Worm (Caenorhabditis elegans) whole organism, L1 larva: ENCODE data around the gene F45E12.6.

Experiments used
- C04F5.9 ChIP-seq: sonication (generic microtip); optimal IDR thresholded peaks from 2 replicates; lab custom pipeline; 2016; ENCODE audit warnings: missing genetic modification characterization, missing compliant biosample characterization
- aha-1 ChIP-seq: fragments of 150-350 bp; optimal IDR thresholded peaks from 2 replicates; lab custom pipeline; 2014; ENCODE audit warnings: missing biosample characterization, missing genetic modification characterization
- blmp-1 ChIP-seq: fragments of 150-350 bp; optimal IDR thresholded peaks from 2 replicates; lab custom pipeline; 2014; ENCODE audit warnings: missing biosample characterization, missing genetic modification characterization
- ceh-82 ChIP-seq, 3 experiments: fragments of 150-350 bp in 1 of 3; sonication (generic microtip) in 2 of 3; optimal IDR thresholded peaks; 2 replicates each; lab custom pipeline; 2014 to 2017; ENCODE audit warnings: missing biosample characterization in 3 of 3, missing genetic modification characterization in 3 of 3
- efl-1 ChIP-seq, 4 experiments: fragments of 150-350 bp; optimal IDR thresholded peaks in 3 of 4; peaks in 1 of 4; 1 replicate in 1 of 4; 2 replicates in 3 of 4; lab custom pipeline; 2014; ENCODE audit warnings: missing biosample characterization in 2 of 4, missing genetic modification characterization in 2 of 4, missing genetic modification reagents in 2 of 4
- elt-2 ChIP-seq: sonication (generic microtip); optimal IDR thresholded peaks from 2 replicates; lab custom pipeline; 2016; ENCODE audit warnings: missing genetic modification characterization, mild to moderate bottlenecking, inconsistent platforms, missing compliant biosample characterization, missing genetic modification reagents
- ets-5 ChIP-seq: fragments of 200-800 bp; sonication (Bioruptor generic); IDR thresholded peaks from 2 replicates; pipeline ENCODE4 v1.3.6; 2022; ENCODE audit warnings: missing genetic modification characterization, missing compliant biosample characterization
- fos-1 ChIP-seq: fragments of 150-350 bp; optimal IDR thresholded peaks from 2 replicates; lab custom pipeline; 2014; ENCODE audit warnings: missing biosample characterization, missing genetic modification characterization
- grh-1 ChIP-seq: fragments of 200-800 bp; sonication (Bioruptor generic); IDR thresholded peaks from 2 replicates; pipeline ENCODE4 v1.3.6; 2022; ENCODE audit warnings: missing genetic modification reagents, missing genetic modification characterization, missing compliant biosample characterization
- hlh-17 ChIP-seq: fragments of 200-800 bp; sonication (Bioruptor generic); optimal IDR thresholded peaks from 2 replicates; lab custom pipeline; 2018; ENCODE audit warnings: missing genetic modification characterization, mild to moderate bottlenecking, missing compliant biosample characterization, moderate library complexity, borderline replicate concordance
- isw-1 ChIP-seq: fragments of 200-800 bp; sonication (Bioruptor generic); IDR thresholded peaks from 2 replicates; pipeline ENCODE4 v1.3.6; 2022; ENCODE audit warnings: missing genetic modification characterization, missing compliant biosample characterization
- jun-1 ChIP-seq: fragments of 150-350 bp; optimal IDR thresholded peaks from 2 replicates; lab custom pipeline; 2014; ENCODE audit warnings: missing biosample characterization, missing genetic modification reagents, missing genetic modification characterization
- lin-15B ChIP-seq: fragments of 150-350 bp; sonication (generic microtip); optimal IDR thresholded peaks from 3 replicates; lab custom pipeline; 2014; ENCODE audit warnings: missing biosample characterization, missing genetic modification characterization
- lin-35 ChIP-seq, 2 experiments: fragments of 150-350 bp; optimal IDR thresholded peaks; 2 replicates each; lab custom pipeline; 2014; ENCODE audit warnings: missing biosample characterization in 2 of 2, missing genetic modification characterization in 2 of 2, missing genetic modification reagents in 2 of 2
- mdl-1 ChIP-seq, 2 experiments: fragments of 150-350 bp; optimal IDR thresholded peaks; 2 replicates each; lab custom pipeline; 2014 to 2017; ENCODE audit warnings: missing biosample characterization in 2 of 2, missing genetic modification characterization in 2 of 2, inconsistent platforms in 1 of 2
- mep-1 ChIP-seq: fragments of 150-350 bp; optimal IDR thresholded peaks from 2 replicates; lab custom pipeline; 2014; ENCODE audit warnings: missing biosample characterization, missing genetic modification characterization
- nhr-19 ChIP-seq: fragments of 200-800 bp; sonication (Bioruptor generic); conservative IDR thresholded peaks from 2 replicates; pipeline ENCODE4 v1.3.6; 2022; ENCODE audit warnings: missing genetic modification characterization, missing compliant biosample characterization
- nhr-20 ChIP-seq: sonication (generic microtip); optimal IDR thresholded peaks from 2 replicates; lab custom pipeline; 2016; ENCODE audit warnings: mild to moderate bottlenecking, missing genetic modification characterization, missing compliant biosample characterization
- nhr-237 ChIP-seq: fragments of 150-350 bp; optimal IDR thresholded peaks from 2 replicates; lab custom pipeline; 2014; ENCODE audit warnings: missing biosample characterization, missing genetic modification characterization
- nhr-71 ChIP-seq: sonication (generic microtip); optimal IDR thresholded peaks from 2 replicates; lab custom pipeline; 2016; ENCODE audit warnings: mild to moderate bottlenecking, missing genetic modification characterization, moderate library complexity, missing compliant biosample characterization
- nhr-90 ChIP-seq: sonication (generic microtip); optimal IDR thresholded peaks from 2 replicates; lab custom pipeline; 2016; ENCODE audit warnings: mild to moderate bottlenecking, missing genetic modification characterization, missing compliant biosample characterization; ENCODE audit not compliant: poor library complexity
- pax-3 ChIP-seq: fragments of 200-800 bp; sonication (Bioruptor generic); optimal IDR thresholded peaks from 2 replicates; lab custom pipeline; 2018; ENCODE audit warnings: mild to moderate bottlenecking, missing genetic modification characterization, moderate library complexity, missing compliant biosample characterization
- skn-1 ChIP-seq: fragments of 150-350 bp; optimal IDR thresholded peaks from 2 replicates; lab custom pipeline; 2014; ENCODE audit warnings: missing biosample characterization, missing genetic modification characterization
- snpc-4 ChIP-seq: fragments of 150-350 bp; optimal IDR thresholded peaks from 2 replicates; lab custom pipeline; 2014; ENCODE audit warnings: missing biosample characterization, missing genetic modification characterization
- sptf-1 ChIP-seq: fragments of 150-350 bp; optimal IDR thresholded peaks from 2 replicates; lab custom pipeline; 2014; ENCODE audit warnings: missing biosample characterization, missing genetic modification characterization
- unc-130 ChIP-seq: fragments of 150-350 bp; optimal IDR thresholded peaks from 2 replicates; lab custom pipeline; 2017; ENCODE audit warnings: missing biosample characterization, missing genetic modification characterization, inconsistent platforms
- unc-62 ChIP-seq: fragments of 150-350 bp; optimal IDR thresholded peaks from 2 replicates; lab custom pipeline; 2014; ENCODE audit warnings: missing biosample characterization, missing genetic modification reagents, missing genetic modification characterization
- ztf-4 ChIP-seq: fragments of 150-350 bp; optimal IDR thresholded peaks from 2 replicates; lab custom pipeline; 2014; ENCODE audit warnings: missing biosample characterization, missing genetic modification characterization

Gene F45E12.6

DNA sequence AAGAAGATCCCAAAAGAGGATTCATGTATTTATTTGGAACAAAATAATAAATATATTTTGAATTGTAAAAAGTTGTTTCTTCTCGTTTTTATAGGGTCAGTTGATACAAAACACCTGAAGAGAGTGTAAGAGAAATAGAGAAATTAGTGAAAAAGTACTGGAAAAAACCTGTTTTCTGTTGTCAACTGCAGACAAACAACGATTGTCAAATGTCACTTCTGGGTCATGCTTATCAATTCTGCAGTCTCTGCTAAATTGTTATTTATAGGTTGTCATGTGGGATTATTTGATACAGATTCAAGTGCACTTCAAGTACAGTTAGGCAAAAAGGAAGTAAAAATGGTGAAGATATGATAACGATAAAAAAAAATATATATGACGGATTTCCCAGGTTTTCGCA is 41.5 kb downstream of the F45E12.6 start (continued):
- no peak for TF ChIP-seq unc-62
- no peak; the same call in 1 of the 2 replicates for TF ChIP-seq nhr-19
- no peak for TF ChIP-seq aha-1
- no peak for TF ChIP-seq skn-1
- TF ChIP-seq isw-1 (GFP tag; lab: Robert Waterston, UW), result no peak
- peak; percentile 6 for TF ChIP-seq nhr-90 (tag; lab: Kevin White, UChicago)
- TF ChIP-seq pax-3 (tag; lab: Kevin White, UChicago), result no peak
- TF ChIP-seq, all 84 proteins: peak for 14

DNA sequence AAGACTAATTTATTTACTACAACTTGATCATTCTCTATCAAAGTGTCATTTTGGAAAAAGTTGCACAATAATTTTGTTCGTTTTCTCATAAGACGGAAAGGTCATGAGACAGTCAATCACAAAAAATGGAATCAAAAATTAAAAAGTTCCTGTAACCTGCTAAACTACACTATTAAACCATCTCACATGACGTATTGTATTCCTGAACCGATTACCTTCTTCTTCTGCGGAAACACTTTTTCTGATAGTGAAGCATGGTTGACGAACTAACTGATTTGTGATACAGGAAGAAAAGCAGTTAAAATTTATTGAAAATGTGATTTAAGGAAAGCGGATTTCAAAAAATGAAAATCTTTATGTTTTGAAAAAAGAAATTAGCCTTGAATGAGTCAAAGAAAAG is 44.2 kb downstream of the F45E12.6 start:
- TF ChIP-seq nhr-20 (tag; lab: Kevin White, UChicago), result peak; percentile 17
- peak; percentile 43 for TF ChIP-seq elt-2
- TF ChIP-seq sptf-1 (tag; lab: Kevin White, UChicago), result no peak

DNA sequence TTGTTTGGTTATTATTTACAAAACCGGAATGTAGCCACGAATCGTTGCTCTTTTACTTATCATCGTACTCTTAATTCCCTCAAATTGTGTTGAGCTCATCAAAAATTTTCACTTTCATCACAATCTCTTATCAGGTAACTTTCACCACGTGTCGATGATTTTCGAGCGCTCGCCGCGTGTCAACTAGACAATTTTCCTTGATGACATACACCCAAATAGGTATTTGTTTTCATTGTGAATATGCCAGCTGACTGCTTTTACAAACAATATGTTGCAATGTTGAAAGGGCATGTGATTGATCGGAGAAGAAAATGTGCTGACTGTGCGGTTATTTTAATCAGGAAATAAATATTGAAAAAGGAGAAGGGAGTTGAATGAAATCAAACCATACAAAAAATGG is 49.3 kb downstream of the F45E12.6 start:
- TF ChIP-seq fos-1 (tag; lab: Kevin White, UChicago), result no peak
- peak; percentile 35 for TF ChIP-seq nhr-90 (tag; lab: Kevin White, UChicago)
- no peak for TF ChIP-seq nhr-19
- peak; percentile 32 for TF ChIP-seq nhr-71
- TF ChIP-seq blmp-1 (tag; lab: Kevin White, UChicago), result peak; percentile 42
- TF ChIP-seq nhr-237 (tag; lab: Kevin White, UChicago), result no peak
- no peak for TF ChIP-seq ztf-4 (tag; lab: Kevin White, UChicago)
- TF ChIP-seq nhr-20 (tag; lab: Kevin White, UChicago), result peak; percentile 68
- TF ChIP-seq C04F5.9 (tag; lab: Kevin White, UChicago), result no peak
- TF ChIP-seq grh-1, result no peak
- TF ChIP-seq snpc-4 (tag; lab: Kevin White, UChicago), result no peak
- no peak for TF ChIP-seq unc-130 (tag; lab: Kevin White, UChicago)
- peak in 1 of 2 experiments; percentile 61 for TF ChIP-seq mdl-1 (tag; optimal IDR thresholded peaks at IDR 0.05; lab: Kevin White, UChicago)
- peak; percentile 96 for TF ChIP-seq elt-2
- TF ChIP-seq jun-1 (tag; lab: Kevin White, UChicago), result peak; percentile 55
- no peak for TF ChIP-seq hlh-17
- no peak for TF ChIP-seq efl-1 (optimal IDR thresholded peaks at IDR 0.05; lab: Kevin White, UChicago)
- peak in 1 of 2 experiments; percentile 41 for TF ChIP-seq efl-1 (GFP tag; optimal IDR thresholded peaks at IDR 0.05 in 1 of 2; lab: Kevin White, UChicago)
- TF ChIP-seq ceh-82 (tag; optimal IDR thresholded peaks at IDR 0.05; lab: Kevin White, UChicago), result no peak
- TF ChIP-seq ets-5, result no peak
- no peak for TF ChIP-seq lin-15B (tag; lab: Kevin White, UChicago)
- TF ChIP-seq lin-35 (GFP tag; optimal IDR thresholded peaks at IDR 0.05; lab: Kevin White, UChicago), result peak in 1 of 2 experiments; percentile 47
- no peak for TF ChIP-seq unc-62
- no peak for TF ChIP-seq mep-1 (tag; lab: Kevin White, UChicago)
